Fruit fly (Drosophila melanogaster): ENCODE measurements around the gene HGTX.

DNA sequence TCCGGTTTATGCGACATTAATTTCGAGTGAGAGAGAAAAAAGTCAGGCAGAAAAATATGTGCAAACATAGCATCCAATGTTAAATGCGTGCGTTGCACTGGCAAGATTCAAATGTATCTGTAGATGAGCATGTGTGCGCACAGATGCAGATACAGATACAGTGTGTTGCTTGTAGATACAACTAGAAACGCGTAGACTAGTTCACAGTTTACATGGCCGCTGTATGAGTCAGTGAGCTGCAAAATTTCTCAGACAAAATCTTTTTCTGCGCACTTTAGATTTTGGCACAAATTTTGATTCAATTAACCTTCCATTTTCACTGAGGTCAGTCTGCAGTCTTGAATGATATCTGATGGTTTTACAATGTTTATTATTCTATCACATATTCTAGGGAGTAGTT is 43.2 kb downstream of the HGTX start:
- TF ChIP-seq CTCF (optimal IDR thresholded peaks at IDR 0.05) (no peak), CG8478 (optimal IDR thresholded peaks at IDR 0.05) (no peak)
